Fruit fly (Drosophila melanogaster) whole organism, wandering third instar larva: ENCODE results near the gene htk.

ENCODE experiments used
- Abd-B ChIP-seq: fragments of >200 bp; optimal IDR thresholded peaks from 2 replicates; lab custom pipeline; 2017; ENCODE audit warnings: missing biosample characterization, missing genetic modification characterization
- CG9705 ChIP-seq: fragments of 200-800 bp; sonication (Bioruptor generic); optimal IDR thresholded peaks from 2 replicates; lab custom pipeline; 2018; ENCODE audit warnings: missing biosample characterization, mild to moderate bottlenecking, missing genetic modification characterization
- Dfd ChIP-seq: fragments of >200 bp; optimal IDR thresholded peaks from 2 replicates; lab custom pipeline; 2017; ENCODE audit warnings: missing biosample characterization, missing genetic modification characterization
- Dif ChIP-seq: fragments of 200-275, 200-300 bp; sonication (Bioruptor generic); optimal IDR thresholded peaks from 2 replicates; lab custom pipeline; 2018; ENCODE audit warnings: missing biosample characterization, missing genetic modification characterization; ENCODE audit not compliant: partially characterized antibody
- HLH106 ChIP-seq: fragments of 200-800 bp; optimal IDR thresholded peaks from 3 replicates; lab custom pipeline; 2019; ENCODE audit warnings: missing biosample characterization, mild to moderate bottlenecking, missing genetic modification characterization, moderate library complexity
- Hnf4 ChIP-seq: fragments of 200-800 bp; sonication (Bioruptor generic); optimal IDR thresholded peaks from 2 replicates; lab custom pipeline; 2016; ENCODE audit warnings: missing biosample characterization, mild to moderate bottlenecking, missing genetic modification characterization
- Hr78 ChIP-seq: fragments of >200 bp; optimal IDR thresholded peaks from 2 replicates; lab custom pipeline; 2017; ENCODE audit warnings: missing biosample characterization, missing genetic modification characterization
- Hr83 ChIP-seq: fragments of 200-300 bp; sonication (Bioruptor generic); optimal IDR thresholded peaks from 2 replicates; lab custom pipeline; 2016; ENCODE audit warnings: missing biosample characterization, mild to moderate bottlenecking, missing genetic modification characterization, moderate library complexity; ENCODE audit not compliant: poor library complexity, severe bottlenecking
- Jra ChIP-seq: sonication (Bioruptor generic); optimal IDR thresholded peaks from 2 replicates; lab custom pipeline; 2016; ENCODE audit warnings: missing biosample characterization, missing genetic modification characterization
- Myc ChIP-seq: fragments of >200 bp; optimal IDR thresholded peaks from 2 replicates; lab custom pipeline; 2017
- N ChIP-seq: fragments of >200 bp; optimal IDR thresholded peaks from 2 replicates; lab custom pipeline; 2018; ENCODE audit warnings: missing biosample characterization, missing external identifiers, missing genetic modification characterization
- OdsH ChIP-seq: fragments of 200-800 bp; sonication (Bioruptor generic); optimal IDR thresholded peaks from 2 replicates; lab custom pipeline; 2016; ENCODE audit warnings: missing biosample characterization, mild to moderate bottlenecking, missing genetic modification characterization
- Sp1 ChIP-seq: fragments of 200-800 bp; sonication (Bioruptor generic); optimal IDR thresholded peaks from 3 replicates; lab custom pipeline; 2019; ENCODE audit warnings: missing biosample characterization, mild to moderate bottlenecking, missing genetic modification characterization, moderate library complexity
- Vsx2 ChIP-seq: fragments of 200-300, 225-300 bp; sonication (Bioruptor generic); optimal IDR thresholded peaks from 2 replicates; lab custom pipeline; 2018; ENCODE audit warnings: missing biosample characterization, missing genetic modification characterization; ENCODE audit not compliant: partially characterized antibody
- br ChIP-seq: fragments of 200-800 bp; sonication (Bioruptor generic); optimal IDR thresholded peaks from 2 replicates; lab custom pipeline; 2016; ENCODE audit warnings: missing biosample characterization, missing genetic modification characterization
- dl ChIP-seq, 2 experiments: fragments of 175-275, 200-275 bp in 1 of 2; fragments of 200-275 bp in 1 of 2; sonication (Bioruptor generic); optimal IDR thresholded peaks; lab custom pipeline; 2018; ENCODE audit warnings: mild to moderate bottlenecking in 2 of 2, missing biosample characterization in 2 of 2, missing genetic modification characterization in 2 of 2, moderate library complexity in 2 of 2; ENCODE audit not compliant: partially characterized antibody in 2 of 2, insufficient read depth in 1 of 2
- dmrt93B ChIP-seq: fragments of 200-800 bp; sonication (Bioruptor generic); optimal IDR thresholded peaks from 2 replicates; lab custom pipeline; 2018; ENCODE audit warnings: missing biosample characterization, mild to moderate bottlenecking, missing genetic modification characterization
- dsf ChIP-seq: sonication (Bioruptor generic); optimal IDR thresholded peaks from 2 replicates; lab custom pipeline; 2016; ENCODE audit warnings: missing biosample characterization, missing genetic modification characterization, borderline replicate concordance
- foxo ChIP-seq, 2 experiments: fragments of 200-800 bp; sonication (Bioruptor generic); optimal IDR thresholded peaks; 2 replicates in 1 of 2; 3 replicates in 1 of 2; lab custom pipeline; 2016 to 2017; ENCODE audit warnings: missing biosample characterization in 2 of 2, missing genetic modification characterization in 2 of 2
- fru ChIP-seq: fragments of 200-800 bp; sonication (Bioruptor generic); optimal IDR thresholded peaks from 3 replicates; lab custom pipeline; 2016; ENCODE audit warnings: missing biosample characterization, mild to moderate bottlenecking, missing genetic modification characterization
- h ChIP-seq: fragments of 200-800 bp; sonication (Bioruptor generic); optimal IDR thresholded peaks from 3 replicates; lab custom pipeline; 2016; ENCODE audit warnings: missing biosample characterization, mild to moderate bottlenecking, missing genetic modification characterization
- jim ChIP-seq: fragments of 175-275, 200-325 bp; sonication (Bioruptor generic); optimal IDR thresholded peaks from 2 replicates; lab custom pipeline; 2016; ENCODE audit warnings: missing biosample characterization, mild to moderate bottlenecking, missing genetic modification characterization
- lola ChIP-seq: fragments of >200 bp; optimal IDR thresholded peaks from 2 replicates; lab custom pipeline; 2017; ENCODE audit warnings: missing biosample characterization, missing genetic modification characterization
- pan ChIP-seq: fragments of >200 bp; optimal IDR thresholded peaks from 2 replicates; lab custom pipeline; 2017
- psq ChIP-seq: fragments of 200-800 bp; sonication (Bioruptor generic); optimal IDR thresholded peaks from 3 replicates; lab custom pipeline; 2017; ENCODE audit warnings: missing biosample characterization, mild to moderate bottlenecking, missing genetic modification characterization, moderate library complexity
- sage ChIP-seq: fragments of 200-800 bp; sonication (Bioruptor generic); optimal IDR thresholded peaks from 2 replicates; lab custom pipeline; 2016; ENCODE audit warnings: missing biosample characterization, mild to moderate bottlenecking, missing genetic modification characterization
- sv ChIP-seq: fragments of 200-800 bp; sonication (Bioruptor generic); optimal IDR thresholded peaks from 3 replicates; lab custom pipeline; 2016; ENCODE audit warnings: missing biosample characterization, missing genetic modification characterization
- tai ChIP-seq: sonication (Bioruptor generic); optimal IDR thresholded peaks from 2 replicates; lab custom pipeline; 2016; ENCODE audit warnings: missing biosample characterization, missing genetic modification characterization
- usp ChIP-seq: fragments of >200 bp; optimal IDR thresholded peaks from 2 replicates; lab custom pipeline; 2017; ENCODE audit warnings: missing biosample characterization, missing genetic modification characterization

Gene htk

DNA sequence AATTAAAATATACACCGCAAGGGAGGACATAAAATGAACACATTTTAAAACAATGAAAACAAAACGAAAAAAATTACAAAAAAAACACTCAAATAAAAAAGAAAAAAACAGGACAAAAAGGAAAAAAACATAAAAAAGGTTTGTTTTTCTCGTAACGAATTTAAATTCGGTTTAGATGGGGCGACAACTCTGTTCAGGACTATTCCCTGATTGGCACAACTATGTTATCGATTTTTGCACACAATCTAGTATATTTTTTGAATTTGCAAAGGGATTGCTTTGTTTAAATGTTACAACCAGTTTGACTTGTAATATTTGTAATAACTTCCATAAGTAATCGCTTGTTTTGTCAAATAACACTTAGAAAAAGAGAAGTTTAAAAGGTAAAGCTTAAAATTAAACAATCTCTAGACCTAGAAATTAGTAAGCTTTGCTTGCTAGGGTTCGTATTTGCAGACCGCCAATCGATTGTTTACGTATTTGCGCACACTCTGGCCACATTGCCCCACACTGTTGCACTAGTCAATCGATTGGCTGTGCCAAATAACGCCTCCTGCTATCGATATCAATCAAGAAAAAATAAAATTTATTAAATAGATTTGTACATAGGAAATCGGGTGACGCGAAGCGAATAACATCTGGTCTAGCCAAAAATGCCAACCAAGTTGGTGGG, 40.7 kb downstream of the htk start, which contains the start of gene CG7332:
CG7332 (plus strand) TSS at position 515 of the 673 bp plus-strand sequence.
- TF ChIP-seq Hnf4 (GFP tag; lab: Kevin White, UChicago): no peak
- TF ChIP-seq OdsH (GFP tag; lab: Kevin White, UChicago): no peak

DNA sequence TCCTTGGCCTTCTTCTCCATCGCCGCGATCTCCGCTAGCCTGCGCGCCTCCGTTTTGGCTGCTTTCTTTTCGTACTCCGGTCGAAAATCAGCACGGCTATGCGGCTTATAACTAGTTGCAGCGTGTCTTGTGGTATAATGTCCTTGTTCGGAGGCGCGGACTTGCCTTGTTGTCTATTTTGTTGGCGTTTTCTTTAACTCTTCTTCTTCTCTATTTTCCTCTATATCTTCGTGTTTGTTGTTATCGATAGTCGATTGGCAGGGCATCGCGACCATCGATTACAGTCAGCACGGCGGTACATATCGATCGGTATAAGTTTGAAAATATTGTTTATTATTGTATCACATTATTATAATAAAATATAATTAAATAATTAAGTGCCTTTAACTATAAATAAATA, 50.0 kb downstream of the htk start, which contains the start of gene Flacc:
Flacc (minus strand) TSS at position 204 of the 400 bp plus-strand sequence.
- TF ChIP-seq Jra (GFP tag; lab: Kevin White, UChicago) (no peak), psq (GFP tag; lab: Kevin White, UChicago) (peak; percentile 65)
- TF ChIP-seq, all 38 proteins: peak for 1

- TF ChIP-seq tai: no peak
- TF ChIP-seq foxo (GFP tag; optimal IDR thresholded peaks at IDR 0.05; lab: Kevin White, UChicago): no peak
- TF ChIP-seq jim (GFP tag; lab: Kevin White, UChicago): no peak
- TF ChIP-seq Vsx2 (GFP tag; lab: Kevin White, UChicago): no peak
- no peak for TF ChIP-seq OdsH (GFP tag; lab: Kevin White, UChicago)
- no peak for TF ChIP-seq h (GFP tag; lab: Kevin White, UChicago)
- TF ChIP-seq CG9705: no peak
- TF ChIP-seq sv (GFP tag; lab: Kevin White, UChicago): no peak
- no peak for TF ChIP-seq Dif (GFP tag; lab: Kevin White, UChicago)
- TF ChIP-seq dmrt93B (GFP tag; lab: Kevin White, UChicago): no peak
- TF ChIP-seq Dfd (GFP tag; lab: Kevin White, UChicago): no peak
- TF ChIP-seq lola (GFP tag; lab: Kevin White, UChicago): no peak
- no peak for TF ChIP-seq dl (GFP tag; optimal IDR thresholded peaks at IDR 0.05; lab: Kevin White, UChicago; ENCODE audit: insufficient read depth in 1 of 2, partially characterized antibody in 2 of 2)
- no peak for TF ChIP-seq dsf
- TF ChIP-seq psq (GFP tag; lab: Kevin White, UChicago): no peak
- TF ChIP-seq Hnf4 (GFP tag; lab: Kevin White, UChicago): no peak
- TF ChIP-seq HLH106: no peak
- TF ChIP-seq Sp1 (GFP tag; lab: Kevin White, UChicago): no peak
Measured at dm6 chrX:18894146-18894545, 50.7 kb downstream of the htk start, which contains the start of gene SdhBL. Gene SdhBL, plus strand, starts transcription at chrX:18894446.

DNA sequence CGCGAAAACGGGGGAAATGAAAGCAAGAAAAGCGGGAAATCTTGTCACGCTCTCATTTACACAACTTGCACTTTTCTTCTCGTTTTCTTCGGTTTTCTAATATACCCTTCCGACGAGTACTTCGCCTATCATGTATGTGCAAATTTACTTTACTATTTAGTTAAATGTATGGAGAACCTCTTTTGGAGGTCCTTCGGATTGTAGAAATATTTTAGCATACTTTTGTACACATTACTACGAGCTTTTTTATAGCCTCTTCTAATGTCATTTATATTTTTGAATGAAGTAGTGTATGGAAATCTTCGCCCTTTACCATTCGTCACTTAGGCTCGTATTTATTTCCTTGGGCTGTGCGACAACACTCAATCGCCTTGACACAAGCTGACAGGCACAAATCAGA, 53.8 kb downstream of the htk start:
- TF ChIP-seq sage (no peak), Hr83 (GFP tag; lab: Kevin White, UChicago) (no peak), usp (no peak), N (GFP tag; lab: Kevin White, UChicago) (no peak), HLH106 (no peak)

- TF ChIP-seq sage (no peak), Myc (lab: Kevin White, UChicago) (no peak), Hnf4 (GFP tag; lab: Kevin White, UChicago) (no peak), br (GFP tag; lab: Kevin White, UChicago) (no peak), dmrt93B (GFP tag; lab: Kevin White, UChicago) (no peak), Hr78 (GFP tag; lab: Kevin White, UChicago) (no peak), sv (GFP tag; lab: Kevin White, UChicago) (no peak), HLH106 (no peak), jim (GFP tag; lab: Kevin White, UChicago) (no peak), Sp1 (GFP tag; lab: Kevin White, UChicago) (no peak), dl (GFP tag; optimal IDR thresholded peaks at IDR 0.05; lab: Kevin White, UChicago; ENCODE audit: insufficient read depth in 1 of 2, partially characterized antibody in 2 of 2) (no peak), Abd-B (GFP tag; lab: Kevin White, UChicago) (no peak), N (GFP tag; lab: Kevin White, UChicago) (no peak), Hr83 (GFP tag; lab: Kevin White, UChicago) (no peak), fru (GFP tag; lab: Kevin White, UChicago) (no peak), OdsH (GFP tag; lab: Kevin White, UChicago) (no peak), psq (GFP tag; lab: Kevin White, UChicago) (no peak), pan (no peak)
Measured at dm6 chrX:18897906-18898305, 54.4 kb downstream of the htk start.
